Fruit fly (Drosophila melanogaster) whole organism, embryonic: Measurements from ENCODE around the gene dsx.
A peak's percentile ranks its signal among the peaks of the same experiment; 100 is the strongest.

Source experiments
- Bdp1 ChIP-seq: fragments of 200-800 bp; sonication (Bioruptor generic); optimal IDR thresholded peaks from 3 replicates; lab custom pipeline; 2016; ENCODE audit warnings: missing biosample characterization, missing genetic modification characterization
- CG10267 ChIP-seq: fragments of 200-800 bp; sonication (Bioruptor generic); optimal IDR thresholded peaks from 2 replicates; lab custom pipeline; 2018; ENCODE audit warnings: missing biosample characterization, mild to moderate bottlenecking, missing genetic modification characterization, moderate library complexity
- CG11456 ChIP-seq: fragments of 200-800 bp; sonication (Bioruptor generic); IDR thresholded peaks from 3 replicates; pipeline ENCODE4 v1.3.6; 2022; ENCODE audit warnings: missing biosample characterization, missing genetic modification characterization
- CG1233 ChIP-seq: fragments of 200-800 bp; sonication (Bioruptor generic); optimal IDR thresholded peaks from 4 replicates; lab custom pipeline; 2018; ENCODE audit warnings: missing biosample characterization, mild to moderate bottlenecking, missing genetic modification characterization
- CG13287 ChIP-seq: fragments of 200-800 bp; sonication (Bioruptor generic); IDR thresholded peaks from 2 replicates; pipeline ENCODE4 v1.3.6; 2022; ENCODE audit warnings: missing biosample characterization, missing genetic modification characterization; ENCODE audit not compliant: partially characterized antibody
- CG13296 ChIP-seq: fragments of 200-800 bp; sonication (Bioruptor generic); optimal IDR thresholded peaks from 3 replicates; lab custom pipeline; 2018; ENCODE audit warnings: missing biosample characterization, mild to moderate bottlenecking, missing genetic modification characterization
- CG13424 ChIP-seq: fragments of 200-800 bp; sonication (Bioruptor generic); optimal IDR thresholded peaks from 2 replicates; lab custom pipeline; 2019; ENCODE audit warnings: missing biosample characterization, mild to moderate bottlenecking, missing genetic modification characterization, moderate library complexity
- CG14014 ChIP-seq: fragments of 200-800 bp; sonication (Bioruptor generic); IDR thresholded peaks from 2 replicates; pipeline ENCODE4 v1.3.6; 2022; ENCODE audit warnings: missing biosample characterization, missing genetic modification characterization
- CG14710 ChIP-seq: fragments of 200-800 bp; sonication (Bioruptor generic); optimal IDR thresholded peaks from 3 replicates; lab custom pipeline; 2019; ENCODE audit warnings: missing biosample characterization, mild to moderate bottlenecking, missing genetic modification characterization, moderate library complexity
- CG17361 ChIP-seq: fragments of 200-800 bp; sonication (Bioruptor generic); IDR thresholded peaks from 3 replicates; pipeline ENCODE4 v1.3.6; 2022; ENCODE audit warnings: missing biosample characterization, missing genetic modification characterization
- CG17612 ChIP-seq: fragments of 200-800 bp; sonication (Bioruptor generic); IDR thresholded peaks from 2 replicates; pipeline ENCODE4 v1.3.6; 2022; ENCODE audit warnings: missing biosample characterization, missing genetic modification characterization
- CG2129 ChIP-seq: fragments of 200-800 bp; sonication (Bioruptor generic); IDR thresholded peaks from 2 replicates; pipeline ENCODE4 v1.3.6; 2022; ENCODE audit warnings: missing biosample characterization, missing genetic modification characterization; ENCODE audit not compliant: partially characterized antibody
- CG2889 ChIP-seq: fragments of 200-800 bp; sonication (Bioruptor generic); IDR thresholded peaks from 3 replicates; pipeline ENCODE4 v1.3.6; 2022; ENCODE audit warnings: missing biosample characterization, missing genetic modification characterization
- CG30020 ChIP-seq: fragments of 200-800 bp; optimal IDR thresholded peaks from 2 replicates; lab custom pipeline; 2019; ENCODE audit warnings: missing biosample characterization, mild to moderate bottlenecking, missing genetic modification characterization, moderate library complexity
- CG32772 ChIP-seq: fragments of 200-800 bp; sonication (Bioruptor generic); IDR thresholded peaks from 2 replicates; pipeline ENCODE4 v1.3.6; 2022; ENCODE audit warnings: missing biosample characterization, missing genetic modification characterization
- CG33213 ChIP-seq: fragments of 200-800 bp; sonication (Bioruptor generic); optimal IDR thresholded peaks from 3 replicates; lab custom pipeline; 2016; ENCODE audit warnings: missing biosample characterization, missing genetic modification characterization
- CG34376 ChIP-seq: fragments of 200-800 bp; sonication (Bioruptor generic); optimal IDR thresholded peaks from 2 replicates; lab custom pipeline; 2018; ENCODE audit warnings: missing biosample characterization, mild to moderate bottlenecking, missing genetic modification characterization
- CG3847 ChIP-seq: fragments of 200-800 bp; sonication (Bioruptor generic); IDR thresholded peaks from 2 replicates; pipeline ENCODE4 v1.3.6; 2022; ENCODE audit warnings: missing biosample characterization, missing genetic modification characterization
- CG9876 ChIP-seq: fragments of 200-800 bp; sonication (Bioruptor generic); optimal IDR thresholded peaks from 2 replicates; lab custom pipeline; 2016; ENCODE audit warnings: missing biosample characterization, missing genetic modification characterization
- CTCF ChIP-seq: fragments of 200-800 bp; sonication (Bioruptor generic); optimal IDR thresholded peaks from 2 replicates; lab custom pipeline; 2017; ENCODE audit warnings: missing biosample characterization, mild to moderate bottlenecking, missing genetic modification characterization, moderate library complexity
- CoRest ChIP-seq: fragments of 200-800 bp; sonication (Bioruptor generic); optimal IDR thresholded peaks from 3 replicates; lab custom pipeline; 2018; ENCODE audit warnings: missing biosample characterization, mild to moderate bottlenecking, missing genetic modification characterization, moderate library complexity
- D ChIP-seq, 2 experiments: fragments of 200-800 bp in 1 of 2; fragments of >200 bp in 1 of 2; sonication (Bioruptor generic) in 1 of 2; optimal IDR thresholded peaks; 2 replicates in 1 of 2; 3 replicates in 1 of 2; lab custom pipeline; 2017; ENCODE audit warnings: mild to moderate bottlenecking in 1 of 2, missing biosample characterization in 1 of 2, missing genetic modification characterization in 1 of 2, missing genetic modification reagents in 1 of 2
- Eip74EF ChIP-seq, 2 experiments: fragments of 200-800 bp in 1 of 2; fragments of >200 bp in 1 of 2; sonication (Bioruptor generic) in 1 of 2; optimal IDR thresholded peaks; 2 replicates each; lab custom pipeline; 2017 to 2019; ENCODE audit warnings: missing biosample characterization in 2 of 2, missing genetic modification characterization in 2 of 2, mild to moderate bottlenecking in 1 of 2, moderate library complexity in 1 of 2
- Mad ChIP-seq: fragments of 200-800 bp; sonication (Bioruptor generic); optimal IDR thresholded peaks from 2 replicates; lab custom pipeline; 2016; ENCODE audit warnings: missing biosample characterization, missing genetic modification characterization
- Med ChIP-seq: fragments of 200-800 bp; sonication (Bioruptor generic); peaks from one replicate; lab custom pipeline; 2016; ENCODE audit warnings: missing biosample characterization, missing genetic modification characterization, mild to moderate bottlenecking, inconsistent platforms, moderate library complexity
- Meics ChIP-seq: fragments of 200-800 bp; sonication (Bioruptor generic); optimal IDR thresholded peaks from 2 replicates; lab custom pipeline; 2017; ENCODE audit warnings: missing biosample characterization, mild to moderate bottlenecking, missing genetic modification characterization
- Opbp ChIP-seq: fragments of 200-800 bp; sonication (Bioruptor generic); IDR thresholded peaks from 3 replicates; pipeline ENCODE4 v1.3.6; 2022; ENCODE audit warnings: missing biosample characterization, missing genetic modification characterization; ENCODE audit not compliant: partially characterized antibody
- Sox100B ChIP-seq: fragments of 200-800 bp; sonication (Bioruptor generic); optimal IDR thresholded peaks from 3 replicates; lab custom pipeline; 2018; ENCODE audit warnings: missing biosample characterization, mild to moderate bottlenecking, missing genetic modification characterization
- Sry-δ ChIP-seq: fragments of 200-800 bp; sonication (Bioruptor generic); optimal IDR thresholded peaks from 2 replicates; lab custom pipeline; 2016; ENCODE audit warnings: missing biosample characterization, missing genetic modification characterization
- aop ChIP-seq: fragments of 200-800 bp; sonication (Bioruptor generic); IDR thresholded peaks from 2 replicates; pipeline ENCODE4 v1.3.6; 2022; ENCODE audit warnings: missing biosample characterization, missing genetic modification characterization
- dmrt11E ChIP-seq: fragments of 200-800 bp; sonication (Bioruptor generic); optimal IDR thresholded peaks from 3 replicates; lab custom pipeline; 2018; ENCODE audit warnings: missing biosample characterization, mild to moderate bottlenecking, missing genetic modification characterization, moderate library complexity
- dpn ChIP-seq, 2 experiments: fragments of 200-800 bp; sonication (Bioruptor generic); optimal IDR thresholded peaks; 3 replicates each; lab custom pipeline; 2016; ENCODE audit warnings: missing biosample characterization in 2 of 2, missing genetic modification characterization in 2 of 2
- esg ChIP-seq: fragments of 200-800 bp; sonication (Bioruptor generic); conservative IDR thresholded peaks from 2 replicates; pipeline ENCODE4 v1.3.6; 2022; ENCODE audit warnings: missing biosample characterization, missing genetic modification characterization
- exex ChIP-seq: fragments of 200-800 bp; sonication (Bioruptor generic); optimal IDR thresholded peaks from 4 replicates; lab custom pipeline; 2018; ENCODE audit warnings: missing biosample characterization, mild to moderate bottlenecking, missing genetic modification characterization, moderate library complexity
- fd96Cb ChIP-seq: fragments of 200-800 bp; sonication (Bioruptor generic); optimal IDR thresholded peaks from 2 replicates; lab custom pipeline; 2018; ENCODE audit warnings: missing biosample characterization, mild to moderate bottlenecking, missing genetic modification characterization, moderate library complexity
- gce ChIP-seq: fragments of 200-800 bp; sonication (Bioruptor generic); IDR thresholded peaks from 3 replicates; pipeline ENCODE4 v1.3.6; 2022; ENCODE audit warnings: missing biosample characterization, missing genetic modification characterization
- gfzf ChIP-seq: fragments of 200-800 bp; sonication (Bioruptor generic); optimal IDR thresholded peaks from 2 replicates; lab custom pipeline; 2016; ENCODE audit warnings: missing biosample characterization, mild to moderate bottlenecking, missing genetic modification characterization, moderate library complexity
- gro ChIP-seq: fragments of 200-800 bp; sonication (Bioruptor generic); optimal IDR thresholded peaks from 2 replicates; lab custom pipeline; 2016; ENCODE audit warnings: missing biosample characterization, missing genetic modification characterization
- her ChIP-seq: fragments of 200-800 bp; sonication (Bioruptor generic); optimal IDR thresholded peaks from 2 replicates; lab custom pipeline; 2016; ENCODE audit warnings: missing biosample characterization, missing genetic modification characterization
- nom ChIP-seq: fragments of 200-800 bp; sonication (Bioruptor generic); optimal IDR thresholded peaks from 2 replicates; lab custom pipeline; 2017; ENCODE audit warnings: missing biosample characterization, missing genetic modification characterization, mild to moderate bottlenecking, moderate library complexity, missing genetic modification reagents
- pan ChIP-seq, 4 experiments: fragments of >200 bp in 3 of 4; fragments of 200-800 bp in 1 of 4; sonication (Bioruptor generic) in 1 of 4; optimal IDR thresholded peaks in 3 of 4; IDR thresholded peaks in 1 of 4; 2 replicates each; pipeline versions ENCODE4 v1.3.6 to Lab custom; 2017 to 2022; ENCODE audit warnings: missing biosample characterization in 2 of 4, missing genetic modification characterization in 2 of 4, mixed read lengths in 1 of 4
- sc ChIP-seq, 3 experiments: fragments of >200 bp in 2 of 3; fragments of 200-800 bp in 1 of 3; sonication (Bioruptor generic) in 1 of 3; optimal IDR thresholded peaks; 2 replicates in 2 of 3; 3 replicates in 1 of 3; lab custom pipeline; 2017; ENCODE audit warnings: mild to moderate bottlenecking in 1 of 3, missing biosample characterization in 1 of 3, missing genetic modification characterization in 1 of 3, missing genetic modification reagents in 1 of 3
- sens-2 ChIP-seq: fragments of 200-800 bp; sonication (Bioruptor generic); IDR thresholded peaks from 2 replicates; pipeline ENCODE4 v1.3.6; 2022; ENCODE audit warnings: missing biosample characterization, missing genetic modification characterization
- shn ChIP-seq: fragments of 200-800 bp; sonication (Bioruptor generic); optimal IDR thresholded peaks from 3 replicates; lab custom pipeline; 2016; ENCODE audit warnings: missing biosample characterization, missing genetic modification characterization
- tup ChIP-seq: fragments of 200-800 bp; sonication (Bioruptor generic); optimal IDR thresholded peaks from 2 replicates; lab custom pipeline; 2016; ENCODE audit warnings: missing biosample characterization, mild to moderate bottlenecking, missing genetic modification characterization, moderate library complexity
- zf30C ChIP-seq: fragments of 200-800 bp; sonication (Bioruptor generic); optimal IDR thresholded peaks from 3 replicates; lab custom pipeline; 2018; ENCODE audit warnings: missing biosample characterization, mild to moderate bottlenecking, missing genetic modification characterization
- zfh2 ChIP-seq: fragments of 200-800 bp; sonication (Bioruptor generic); optimal IDR thresholded peaks from 2 replicates; lab custom pipeline; 2016; ENCODE audit warnings: missing biosample characterization, missing genetic modification characterization

Gene dsx

DNA sequence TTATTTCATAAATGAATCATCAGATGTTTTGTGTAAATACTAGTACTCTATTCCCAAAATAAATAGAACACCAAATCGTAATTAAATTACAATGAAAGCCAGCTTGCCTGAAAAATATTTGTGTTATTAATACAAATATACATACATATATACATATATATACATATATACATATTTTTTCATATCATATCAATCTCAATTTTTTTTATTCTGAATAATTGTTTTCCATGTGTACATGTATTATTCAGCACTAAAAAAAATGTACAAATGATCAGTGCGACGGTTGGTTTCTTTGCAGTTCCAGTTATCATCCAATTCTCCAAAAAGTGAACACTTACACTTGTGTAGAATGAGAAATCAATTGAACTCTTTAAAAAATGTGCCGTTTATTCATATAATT, 53.7 kb downstream of the dsx start, which contains the start of gene kipf:
kipf (plus strand) TSS at position 301 of the 400 bp plus-strand sequence.
- TF ChIP-seq D (optimal IDR thresholded peaks at IDR 0.05; lab: Kevin White, UChicago) (no peak), D (GFP tag; optimal IDR thresholded peaks at IDR 0.05; lab: Kevin White, UChicago) (no peak), CG10267 (tag; lab: Kevin White, UChicago) (peak; percentile 14), CG32772 (GFP tag; lab: Robert Waterston, UW) (0 out of 2 replicates have a peak, but pooled peaks have one; percentile 2)

DNA sequence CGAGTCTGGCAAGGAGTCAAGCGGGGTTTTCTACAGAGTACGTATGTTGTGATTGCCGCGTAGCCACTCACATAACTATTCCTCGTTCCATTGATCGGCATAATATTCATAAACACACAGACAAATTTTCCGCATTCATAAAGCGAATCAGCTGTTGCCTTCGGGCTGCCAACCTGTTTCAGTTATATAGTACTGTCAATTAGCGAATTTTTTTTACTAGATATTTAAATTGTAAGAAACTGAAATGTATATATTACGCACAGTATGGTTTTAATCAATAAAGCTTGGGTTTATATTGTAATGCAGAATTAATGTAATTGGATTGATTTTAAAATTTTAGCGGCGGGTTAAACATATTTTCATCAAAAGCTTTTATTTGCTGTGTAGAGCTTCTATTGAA, 54.1 kb downstream of the dsx start, which contains the start of gene Rfk:
Rfk (minus strand) TSS at position 152 of the 400 bp plus-strand sequence.
- TF ChIP-seq Bdp1 (GFP tag; lab: Kevin White, UChicago) (no peak), CG34376 (GFP tag; lab: Kevin White, UChicago) (peak; percentile 12), CG2889 (GFP tag; lab: Robert Waterston, UW) (no peak), esg (GFP tag; lab: Robert Waterston, UW) (no peak), CG14014 (no peak), CG9876 (GFP tag; lab: Kevin White, UChicago) (no peak), fd96Cb (tag; lab: Kevin White, UChicago) (no peak), Sox100B (GFP tag; lab: Kevin White, UChicago) (no peak), sens-2 (GFP tag; lab: Robert Waterston, UW) (no peak), CG13296 (GFP tag; lab: Kevin White, UChicago) (peak; percentile 25), zf30C (GFP tag; lab: Kevin White, UChicago) (no peak), Meics (GFP tag; lab: Kevin White, UChicago) (no peak), Opbp (GFP tag; lab: Robert Waterston, UW) (no peak), gfzf (GFP tag; lab: Kevin White, UChicago) (peak; percentile 2), CG11456 (GFP tag; lab: Robert Waterston, UW) (no peak), dmrt11E (tag; lab: Kevin White, UChicago) (peak; percentile 7), CG1233 (no peak), CG17612 (no peak), gce (GFP tag; lab: Robert Waterston, UW) (no peak), CoRest (peak; percentile 31), tup (no peak), Mad (GFP tag; lab: Kevin White, UChicago) (no peak), nom (GFP tag; lab: Kevin White, UChicago) (no peak), Med (GFP tag; lab: Kevin White, UChicago) (peak; percentile 78), zfh2 (GFP tag; lab: Kevin White, UChicago) (no peak), CG13424 (tag; lab: Kevin White, UChicago) (peak; percentile 47), CG17361 (no peak; the same call in 1 of the 3 replicates), CG30020 (tag; lab: Kevin White, UChicago) (peak; percentile 52), dpn (GFP tag; optimal IDR thresholded peaks at IDR 0.05; lab: Kevin White, UChicago) (peak in 1 of 2 experiments; percentile 6), CG33213 (GFP tag; lab: Kevin White, UChicago) (peak; percentile 9), CG3847 (0 out of 2 replicates have a peak, but pooled peaks have one; percentile 6), CG13287 (GFP tag; lab: Robert Waterston, UW) (peak; percentile 45; the same call in 1 of the 2 replicates), CG14710 (tag; lab: Kevin White, UChicago) (peak; percentile 39), sc (optimal IDR thresholded peaks at IDR 0.05; lab: Kevin White, UChicago) (no peak), sc (GFP tag; optimal IDR thresholded peaks at IDR 0.05; lab: Kevin White, UChicago) (no peak), Eip74EF (GFP tag; optimal IDR thresholded peaks at IDR 0.05; lab: Kevin White, UChicago) (no peak), Sry-δ (GFP tag; lab: Kevin White, UChicago) (peak; percentile 9), aop (no peak), exex (tag; lab: Kevin White, UChicago) (peak; percentile 24), her (GFP tag; lab: Kevin White, UChicago) (no peak), CTCF (GFP tag; lab: Kevin White, UChicago) (no peak), shn (GFP tag; lab: Kevin White, UChicago) (no peak), CG2129 (GFP tag; lab: Robert Waterston, UW) (no peak), pan (optimal IDR thresholded peaks at IDR 0.05; lab: Kevin White, UChicago) (no peak), pan (GFP tag; optimal IDR thresholded peaks at IDR 0.05 in 1 of 2, IDR thresholded peaks at IDR 0.05 in 1 of 2) (no peak), gro (no peak)
